Worm (Caenorhabditis elegans) whole organism, midembryonic: ENCODE data around the gene nas-16.

ENCODE experiments used
- T22C8.4 ChIP-seq: fragments of 200-800 bp; sonication (Bioruptor generic); IDR thresholded peaks from 2 replicates; pipeline ENCODE4 v1.3.6; 2022; ENCODE audit warnings: missing genetic modification characterization, missing compliant biosample characterization
- cog-1 ChIP-seq: sonication (generic microtip); optimal IDR thresholded peaks from 2 replicates; lab custom pipeline; 2016; ENCODE audit warnings: missing genetic modification characterization, missing compliant biosample characterization
- flt-1 ChIP-seq: fragments of 200-800 bp; sonication (Bioruptor generic); IDR thresholded peaks from 2 replicates; pipeline ENCODE4 v1.3.6; 2022; ENCODE audit warnings: missing genetic modification characterization, missing compliant biosample characterization
- med-1 ChIP-seq: sonication (generic microtip); optimal IDR thresholded peaks from 2 replicates; lab custom pipeline; 2017; ENCODE audit warnings: missing genetic modification characterization, mild to moderate bottlenecking, missing compliant biosample characterization, antibody characterized with exemption, missing genetic modification reagents; ENCODE audit not compliant: insufficient read depth
- ref-1 ChIP-seq: fragments of 200-800 bp; sonication (Bioruptor generic); conservative IDR thresholded peaks from 2 replicates; pipeline ENCODE4 v1.3.6; 2022; ENCODE audit warnings: missing genetic modification reagents, missing genetic modification characterization, missing compliant biosample characterization
- tab-1 ChIP-seq: fragments of 200-800 bp; sonication (Bioruptor generic); IDR thresholded peaks from 2 replicates; pipeline ENCODE4 v1.3.6; 2022; ENCODE audit warnings: missing genetic modification characterization, missing compliant biosample characterization
- ztf-23 ChIP-seq: fragments of 200-800 bp; sonication (Bioruptor generic); IDR thresholded peaks from 2 replicates; pipeline ENCODE4 v1.3.6; 2022; ENCODE audit warnings: missing genetic modification reagents, missing genetic modification characterization, missing compliant biosample characterization
- ztf-29 ChIP-seq: fragments of 200-800 bp; sonication (Bioruptor generic); IDR thresholded peaks from 2 replicates; pipeline ENCODE4 v1.3.6; 2022; ENCODE audit warnings: missing genetic modification reagents, missing genetic modification characterization, missing compliant biosample characterization

- TF ChIP-seq ztf-29 (GFP tag; lab: Robert Waterston, UW): no peak
- TF ChIP-seq med-1 (GFP tag; lab: Kevin White, UChicago): no peak
- no peak for TF ChIP-seq tab-1 (GFP tag; lab: Robert Waterston, UW)
- TF ChIP-seq T22C8.4 (GFP tag; lab: Robert Waterston, UW): no peak
- TF ChIP-seq ztf-23 (GFP tag; lab: Robert Waterston, UW): no peak
- TF ChIP-seq flt-1 (GFP tag; lab: Robert Waterston, UW): no peak
- no peak for TF ChIP-seq ref-1 (GFP tag; lab: Robert Waterston, UW)
- no peak for TF ChIP-seq cog-1
Observed at ce11 chrV:11390394-11390793, 1.7 kb upstream of the nas-16 start, which contains the start of the genes K03B8.11 and K03B8.14.
